Fruit fly (Drosophila melanogaster) whole organism, embryonic: Measurements from ENCODE around the gene CG13053.

Experiments
- Antp ChIP-seq: fragments of 200-800 bp; sonication (Bioruptor generic); optimal IDR thresholded peaks from 3 replicates; lab custom pipeline; 2016; ENCODE audit warnings: missing biosample characterization, missing genetic modification characterization
- CG10267 ChIP-seq: fragments of 200-800 bp; sonication (Bioruptor generic); optimal IDR thresholded peaks from 2 replicates; lab custom pipeline; 2018; ENCODE audit warnings: missing biosample characterization, mild to moderate bottlenecking, missing genetic modification characterization, moderate library complexity
- CG12236 ChIP-seq: fragments of 200-800 bp; sonication (Bioruptor generic); optimal IDR thresholded peaks from 2 replicates; lab custom pipeline; 2016; ENCODE audit warnings: missing biosample characterization, missing genetic modification characterization
- CG17568 ChIP-seq: fragments of 200-800 bp; sonication (Bioruptor generic); optimal IDR thresholded peaks from 2 replicates; lab custom pipeline; 2018; ENCODE audit warnings: missing biosample characterization, mild to moderate bottlenecking, missing genetic modification characterization, moderate library complexity
- Med ChIP-seq: fragments of 200-800 bp; sonication (Bioruptor generic); peaks from one replicate; lab custom pipeline; 2016; ENCODE audit warnings: missing biosample characterization, missing genetic modification characterization, mild to moderate bottlenecking, inconsistent platforms, moderate library complexity
- Meics ChIP-seq: fragments of 200-800 bp; sonication (Bioruptor generic); optimal IDR thresholded peaks from 2 replicates; lab custom pipeline; 2017; ENCODE audit warnings: missing biosample characterization, mild to moderate bottlenecking, missing genetic modification characterization
- ap ChIP-seq: fragments of 200-800 bp; sonication (Bioruptor generic); IDR thresholded peaks from 2 replicates; pipeline ENCODE4 v1.3.6; 2022; ENCODE audit warnings: missing biosample characterization, missing genetic modification characterization
- cas ChIP-seq: fragments of 200-800 bp; sonication (Bioruptor generic); IDR thresholded peaks from 2 replicates; pipeline ENCODE4 v1.3.6; 2022; ENCODE audit warnings: missing biosample characterization, missing genetic modification characterization
- her ChIP-seq: fragments of 200-800 bp; sonication (Bioruptor generic); optimal IDR thresholded peaks from 2 replicates; lab custom pipeline; 2016; ENCODE audit warnings: missing biosample characterization, missing genetic modification characterization
- knrl ChIP-seq: fragments of 200-800 bp; sonication (Bioruptor generic); IDR thresholded peaks from 3 replicates; pipeline ENCODE4 v1.3.6; 2022; ENCODE audit warnings: missing biosample characterization, missing genetic modification characterization; ENCODE audit not compliant: partially characterized antibody
- p53 ChIP-seq: fragments of 200-800 bp; sonication (Bioruptor generic); optimal IDR thresholded peaks from 2 replicates; lab custom pipeline; 2016; ENCODE audit warnings: missing biosample characterization, missing genetic modification characterization
- vnd ChIP-seq: fragments of 200-800 bp; sonication (Bioruptor generic); IDR thresholded peaks from 3 replicates; pipeline ENCODE4 v1.3.6; 2022; ENCODE audit warnings: missing biosample characterization, missing genetic modification characterization; ENCODE audit not compliant: partially characterized antibody

DNA sequence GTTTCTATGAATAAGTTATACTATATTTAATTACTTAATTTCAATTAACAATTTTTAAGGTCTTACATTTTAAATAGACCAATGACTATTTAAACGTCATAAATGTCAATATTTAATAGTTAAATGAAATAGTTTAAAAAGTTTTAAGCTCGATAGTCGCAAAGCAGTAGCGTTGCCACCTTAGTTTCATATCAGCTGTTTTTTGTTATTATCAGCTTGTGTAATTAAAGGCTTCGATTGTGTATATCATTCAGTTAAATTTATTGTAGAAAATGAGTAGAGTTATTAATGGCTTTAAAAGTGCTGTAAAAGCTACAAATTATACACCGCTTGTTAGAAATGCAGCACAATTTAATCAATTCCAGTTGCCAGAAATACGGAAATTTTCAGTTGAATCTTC is 26.6 kb downstream of the CG13053 start, which contains the start of gene Hsc20:
- TF ChIP-seq Med (GFP tag; lab: Kevin White, UChicago) (no peak), CG17568 (no peak), CG12236 (GFP tag; lab: Kevin White, UChicago) (no peak), vnd (GFP tag; lab: Robert Waterston, UW) (no peak), Meics (GFP tag; lab: Kevin White, UChicago) (no peak), p53 (no peak), cas (GFP tag; lab: Robert Waterston, UW) (no peak), knrl (GFP tag; lab: Robert Waterston, UW) (no peak), CG10267 (no peak), her (GFP tag; lab: Kevin White, UChicago) (no peak), Antp (GFP tag; lab: Kevin White, UChicago) (no peak), ap (no peak)
